Fruit fly (Drosophila melanogaster) whole organism, embryonic: ENCODE results near the gene RpS17.

Experiments
- Blimp-1 ChIP-seq: fragments of 200-800 bp; sonication (Bioruptor generic); optimal IDR thresholded peaks from 3 replicates; lab custom pipeline; 2018; ENCODE audit warnings: missing biosample characterization, missing genetic modification characterization, mild to moderate bottlenecking, moderate library complexity, missing genetic modification reagents
- CG10147 ChIP-seq: fragments of 200-800 bp; sonication (Bioruptor generic); optimal IDR thresholded peaks from 2 replicates; lab custom pipeline; 2019; ENCODE audit warnings: missing biosample characterization, mild to moderate bottlenecking, missing genetic modification characterization, moderate library complexity
- CG1024 ChIP-seq: fragments of 200-800 bp; sonication (Bioruptor generic); IDR thresholded peaks from 2 replicates; pipeline ENCODE4 v1.3.6; 2022; ENCODE audit warnings: missing biosample characterization, missing genetic modification characterization
- CG11085 ChIP-seq: fragments of 200-800 bp; sonication (Bioruptor generic); IDR thresholded peaks from 2 replicates; pipeline ENCODE4 v1.3.6; 2022; ENCODE audit warnings: missing biosample characterization, missing genetic modification characterization
- CG12659 ChIP-seq: fragments of 200-800 bp; sonication (Bioruptor generic); optimal IDR thresholded peaks from 3 replicates; lab custom pipeline; 2017; ENCODE audit warnings: mild to moderate bottlenecking, missing biosample characterization, missing genetic modification reagents, missing genetic modification characterization
- CG12769 ChIP-seq: fragments of 200-800 bp; sonication (Bioruptor generic); optimal IDR thresholded peaks from 2 replicates; lab custom pipeline; 2019; ENCODE audit warnings: missing biosample characterization, mild to moderate bottlenecking, missing genetic modification characterization, moderate library complexity
- CG14050 ChIP-seq: fragments of 200-800 bp; sonication (Bioruptor generic); IDR thresholded peaks from 3 replicates; pipeline ENCODE4 v1.3.6; 2022; ENCODE audit warnings: missing biosample characterization, missing genetic modification characterization
- CG1529 ChIP-seq: fragments of 200-800 bp; sonication (Bioruptor generic); optimal IDR thresholded peaks from 3 replicates; lab custom pipeline; 2018; ENCODE audit warnings: missing biosample characterization, missing genetic modification characterization
- CG2678 ChIP-seq: fragments of 200-800 bp; sonication (Bioruptor generic); optimal IDR thresholded peaks from 3 replicates; lab custom pipeline; 2019; ENCODE audit warnings: missing biosample characterization, mild to moderate bottlenecking, missing genetic modification characterization, moderate library complexity
- CG2889 ChIP-seq: fragments of 200-800 bp; sonication (Bioruptor generic); IDR thresholded peaks from 3 replicates; pipeline ENCODE4 v1.3.6; 2022; ENCODE audit warnings: missing biosample characterization, missing genetic modification characterization
- CG3407 ChIP-seq: fragments of 200-800 bp; sonication (Bioruptor generic); optimal IDR thresholded peaks from 2 replicates; lab custom pipeline; 2018; ENCODE audit warnings: missing biosample characterization, mild to moderate bottlenecking, missing genetic modification characterization
- CG4404 ChIP-seq: fragments of 200-800 bp; sonication (Bioruptor generic); IDR thresholded peaks from 2 replicates; pipeline ENCODE4 v1.3.6; 2022; ENCODE audit warnings: missing biosample characterization, missing genetic modification characterization
- CG6175 ChIP-seq: fragments of 200-800 bp; sonication (Bioruptor generic); IDR thresholded peaks from 3 replicates; pipeline ENCODE4 v1.3.6; 2022; ENCODE audit warnings: missing biosample characterization, missing genetic modification characterization
- CG7786 ChIP-seq: fragments of 200-800 bp; sonication (Bioruptor generic); optimal IDR thresholded peaks from 2 replicates; lab custom pipeline; 2016; ENCODE audit warnings: missing biosample characterization, missing genetic modification characterization
- CG8944 ChIP-seq: fragments of 200-800 bp; sonication (Bioruptor generic); optimal IDR thresholded peaks from 3 replicates; lab custom pipeline; 2016; ENCODE audit warnings: missing biosample characterization, missing genetic modification characterization
- CG9609 ChIP-seq: fragments of 200-800 bp; sonication (Bioruptor generic); optimal IDR thresholded peaks from 3 replicates; lab custom pipeline; 2016; ENCODE audit warnings: missing biosample characterization, missing genetic modification characterization
- CG9876 ChIP-seq: fragments of 200-800 bp; sonication (Bioruptor generic); optimal IDR thresholded peaks from 2 replicates; lab custom pipeline; 2016; ENCODE audit warnings: missing biosample characterization, missing genetic modification characterization
- Chrac-16 ChIP-seq: fragments of 200-800 bp; sonication (Bioruptor generic); optimal IDR thresholded peaks from 3 replicates; lab custom pipeline; 2016; ENCODE audit warnings: missing biosample characterization, missing genetic modification characterization
- CkIIα-i1 ChIP-seq: fragments of 200-800 bp; sonication (Bioruptor generic); IDR thresholded peaks from 2 replicates; pipeline ENCODE4 v1.3.6; 2022; ENCODE audit warnings: missing biosample characterization, missing genetic modification characterization
- D19A ChIP-seq: fragments of 200-800 bp; optimal IDR thresholded peaks from 3 replicates; lab custom pipeline; 2019; ENCODE audit warnings: missing biosample characterization, mild to moderate bottlenecking, missing genetic modification characterization, moderate library complexity
- D19B ChIP-seq: fragments of 200-800 bp; sonication (Bioruptor generic); optimal IDR thresholded peaks from 2 replicates; lab custom pipeline; 2017; ENCODE audit warnings: missing biosample characterization, mild to moderate bottlenecking, missing genetic modification characterization
- Gug ChIP-seq: fragments of 200-800 bp; sonication (Bioruptor generic); IDR thresholded peaks from 4 replicates; pipeline ENCODE4 v1.3.6; 2022; ENCODE audit warnings: missing biosample characterization, missing genetic modification characterization
- HHEX ChIP-seq: fragments of 200-800 bp; sonication (Bioruptor generic); optimal IDR thresholded peaks from 3 replicates; lab custom pipeline; 2017; ENCODE audit warnings: missing biosample characterization, mild to moderate bottlenecking, missing genetic modification characterization, missing genetic modification reagents
- HLHmδ ChIP-seq: fragments of 200-800 bp; sonication (Bioruptor generic); optimal IDR thresholded peaks from 2 replicates; lab custom pipeline; 2018; ENCODE audit warnings: missing biosample characterization, mild to moderate bottlenecking, missing genetic modification characterization, moderate library complexity
- Hey ChIP-seq: fragments of 200-800 bp; sonication (Bioruptor generic); optimal IDR thresholded peaks from 3 replicates; lab custom pipeline; 2018; ENCODE audit warnings: missing biosample characterization, mild to moderate bottlenecking, missing genetic modification characterization
- Kr ChIP-seq: fragments of 200-800 bp; sonication (Bioruptor generic); optimal IDR thresholded peaks from 2 replicates; lab custom pipeline; 2017; ENCODE audit warnings: missing biosample characterization, mild to moderate bottlenecking, missing genetic modification characterization
- Myb ChIP-seq: fragments of 200-800 bp; sonication (Bioruptor generic); optimal IDR thresholded peaks from 2 replicates; lab custom pipeline; 2016; ENCODE audit warnings: missing biosample characterization, missing genetic modification characterization
- NfI ChIP-seq: fragments of 200-800 bp; sonication (Bioruptor generic); optimal IDR thresholded peaks from 3 replicates; lab custom pipeline; 2018; ENCODE audit warnings: missing biosample characterization, mild to moderate bottlenecking, missing genetic modification characterization, moderate library complexity
- Optix ChIP-seq: fragments of 200-800 bp; sonication (Bioruptor generic); IDR thresholded peaks from 3 replicates; pipeline ENCODE4 v1.3.6; 2022; ENCODE audit warnings: missing biosample characterization, missing genetic modification characterization
- PHDP ChIP-seq: fragments of 200-800 bp; sonication (Bioruptor generic); optimal IDR thresholded peaks from 3 replicates; lab custom pipeline; 2018; ENCODE audit warnings: missing biosample characterization, mild to moderate bottlenecking, missing genetic modification characterization, moderate library complexity
- Sox100B ChIP-seq: fragments of 200-800 bp; sonication (Bioruptor generic); optimal IDR thresholded peaks from 3 replicates; lab custom pipeline; 2018; ENCODE audit warnings: missing biosample characterization, mild to moderate bottlenecking, missing genetic modification characterization
- al ChIP-seq: fragments of 200-800 bp; sonication (Bioruptor generic); IDR thresholded peaks from 2 replicates; pipeline ENCODE4 v1.3.6; 2022; ENCODE audit warnings: missing biosample characterization, missing genetic modification characterization
- ash1 ChIP-seq: fragments of 200-800 bp; sonication (Bioruptor generic); optimal IDR thresholded peaks from 2 replicates; lab custom pipeline; 2018; ENCODE audit warnings: missing biosample characterization, mild to moderate bottlenecking, missing genetic modification characterization
- bab2 ChIP-seq: fragments of 200-800 bp; sonication (Bioruptor generic); optimal IDR thresholded peaks from 2 replicates; lab custom pipeline; 2016; ENCODE audit warnings: missing biosample characterization, missing genetic modification characterization
- cato ChIP-seq: fragments of 200-800 bp; sonication (Bioruptor generic); optimal IDR thresholded peaks from 2 replicates; lab custom pipeline; 2016; ENCODE audit warnings: missing biosample characterization, missing genetic modification characterization, borderline replicate concordance
- croc ChIP-seq: fragments of 200-800 bp; sonication (Bioruptor generic); conservative IDR thresholded peaks from 3 replicates; pipeline ENCODE4 v1.3.6; 2022; ENCODE audit warnings: missing biosample characterization, missing genetic modification characterization
- eve ChIP-seq, 2 experiments: fragments of >200 bp; optimal IDR thresholded peaks; 2 replicates each; lab custom pipeline; 2017; ENCODE audit warnings: missing biosample characterization in 2 of 2, missing genetic modification characterization in 2 of 2
- eyg ChIP-seq: fragments of 200-800 bp; sonication (Bioruptor generic); optimal IDR thresholded peaks from 3 replicates; lab custom pipeline; 2016; ENCODE audit warnings: missing biosample characterization, missing genetic modification characterization
- gce ChIP-seq: fragments of 200-800 bp; sonication (Bioruptor generic); IDR thresholded peaks from 3 replicates; pipeline ENCODE4 v1.3.6; 2022; ENCODE audit warnings: missing biosample characterization, missing genetic modification characterization
- gcm2 ChIP-seq: fragments of 200-800 bp; sonication (Bioruptor generic); optimal IDR thresholded peaks from 2 replicates; lab custom pipeline; 2016; ENCODE audit warnings: missing biosample characterization, missing genetic modification characterization
- gro ChIP-seq: fragments of 200-800 bp; sonication (Bioruptor generic); optimal IDR thresholded peaks from 2 replicates; lab custom pipeline; 2016; ENCODE audit warnings: missing biosample characterization, missing genetic modification characterization
- h ChIP-seq: fragments of >200 bp; optimal IDR thresholded peaks from 2 replicates; lab custom pipeline; 2017
- her ChIP-seq: fragments of 200-800 bp; sonication (Bioruptor generic); optimal IDR thresholded peaks from 2 replicates; lab custom pipeline; 2016; ENCODE audit warnings: missing biosample characterization, missing genetic modification characterization
- knrl ChIP-seq: fragments of 200-800 bp; sonication (Bioruptor generic); IDR thresholded peaks from 3 replicates; pipeline ENCODE4 v1.3.6; 2022; ENCODE audit warnings: missing biosample characterization, missing genetic modification characterization; ENCODE audit not compliant: partially characterized antibody
- psq ChIP-seq: fragments of 200-800 bp; sonication (Bioruptor generic); optimal IDR thresholded peaks from 2 replicates; lab custom pipeline; 2017; ENCODE audit warnings: missing biosample characterization, missing genetic modification characterization
- pum ChIP-seq: fragments of 200-800 bp; sonication (Bioruptor generic); optimal IDR thresholded peaks from 2 replicates; lab custom pipeline; 2016; ENCODE audit warnings: missing biosample characterization, missing genetic modification characterization
- sd ChIP-seq: fragments of 200-800 bp; sonication (Bioruptor generic); optimal IDR thresholded peaks from 3 replicates; lab custom pipeline; 2018; ENCODE audit warnings: missing biosample characterization, mild to moderate bottlenecking, missing genetic modification characterization, moderate library complexity
- sens-2 ChIP-seq: fragments of 200-800 bp; sonication (Bioruptor generic); IDR thresholded peaks from 2 replicates; pipeline ENCODE4 v1.3.6; 2022; ENCODE audit warnings: missing biosample characterization, missing genetic modification characterization
- sisA ChIP-seq: fragments of 200-800 bp; sonication (Bioruptor generic); IDR thresholded peaks from 2 replicates; pipeline ENCODE4 v1.3.6; 2022; ENCODE audit warnings: missing biosample characterization, missing genetic modification characterization
- tup ChIP-seq: fragments of 200-800 bp; sonication (Bioruptor generic); optimal IDR thresholded peaks from 2 replicates; lab custom pipeline; 2016; ENCODE audit warnings: missing biosample characterization, mild to moderate bottlenecking, missing genetic modification characterization, moderate library complexity
- usp ChIP-seq: fragments of >200 bp; optimal IDR thresholded peaks from 2 replicates; lab custom pipeline; 2017; ENCODE audit warnings: missing biosample characterization, missing genetic modification characterization
- zen2 ChIP-seq: fragments of 200-800 bp; sonication (Bioruptor generic); IDR thresholded peaks from 3 replicates; pipeline ENCODE4 v1.3.6; 2022; ENCODE audit warnings: missing biosample characterization, missing genetic modification characterization; ENCODE audit not compliant: partially characterized antibody

RpS17 gene

dm6 chr3L:9468261-9468890 lies 38.8 kb upstream of the RpS17 start (continued):
- no peak for TF ChIP-seq CG2889 (GFP tag; lab: Robert Waterston, UW)
- peak; percentile 64 for TF ChIP-seq Sox100B (GFP tag; lab: Kevin White, UChicago)
- TF ChIP-seq CG9876 (GFP tag; lab: Kevin White, UChicago), result no peak
- TF ChIP-seq CG10147, result no peak
- TF ChIP-seq usp (GFP tag; lab: Kevin White, UChicago), result no peak
- TF ChIP-seq D19A (tag; lab: Kevin White, UChicago), result peak; percentile 74
- no peak for TF ChIP-seq CG1024 (GFP tag; lab: Robert Waterston, UW)
- TF ChIP-seq knrl (GFP tag; lab: Robert Waterston, UW), result no peak
- TF ChIP-seq Kr (GFP tag; lab: Kevin White, UChicago), result no peak
- no peak for TF ChIP-seq Hey (tag; lab: Kevin White, UChicago)
- TF ChIP-seq Blimp-1 (GFP tag; lab: Kevin White, UChicago), result peak; percentile 26
- no peak for TF ChIP-seq CG14050 (GFP tag; lab: Robert Waterston, UW)
- TF ChIP-seq gce, result no peak
- TF ChIP-seq h (lab: Kevin White, UChicago), result no peak
- peak; percentile 76 for TF ChIP-seq D19B (GFP tag; lab: Kevin White, UChicago)
- no peak for TF ChIP-seq eyg (GFP tag; lab: Kevin White, UChicago)
- no peak for TF ChIP-seq Myb (GFP tag; lab: Kevin White, UChicago)
- TF ChIP-seq CG8944 (GFP tag; lab: Kevin White, UChicago), result no peak
- no peak for TF ChIP-seq psq (GFP tag; lab: Kevin White, UChicago)
- no peak for TF ChIP-seq ash1
- no peak for TF ChIP-seq HLHmδ (GFP tag; lab: Kevin White, UChicago)
- no peak for TF ChIP-seq cato (GFP tag; lab: Kevin White, UChicago)
- TF ChIP-seq her, result no peak
- peak; percentile 73 for TF ChIP-seq CG2678 (tag; lab: Kevin White, UChicago)
- TF ChIP-seq CG12659 (GFP tag; lab: Kevin White, UChicago), result peak; percentile 17
- no peak for TF ChIP-seq zen2 (GFP tag; lab: Robert Waterston, UW)
- no peak for TF ChIP-seq eve (GFP tag; optimal IDR thresholded peaks at IDR 0.05; lab: Kevin White, UChicago)
- no peak for TF ChIP-seq croc (GFP tag; lab: Robert Waterston, UW)
- TF ChIP-seq Chrac-16 (GFP tag; lab: Kevin White, UChicago), result no peak
- no peak for TF ChIP-seq Gug (GFP tag; lab: Robert Waterston, UW)
- no peak for TF ChIP-seq gro (GFP tag; lab: Kevin White, UChicago)
- TF ChIP-seq PHDP (tag; lab: Kevin White, UChicago), result peak; percentile 30
- TF ChIP-seq CG6175 (GFP tag; lab: Robert Waterston, UW), result no peak
- peak; percentile 27 for TF ChIP-seq CG12769 (tag; lab: Kevin White, UChicago)
- TF ChIP-seq CG1529, result no peak
- peak; percentile 7 for TF ChIP-seq NfI
- TF ChIP-seq pum (GFP tag; lab: Kevin White, UChicago), result peak; percentile 25
- TF ChIP-seq CG4404, result no peak
- TF ChIP-seq al (GFP tag; lab: Robert Waterston, UW), result no peak
- TF ChIP-seq CG3407, result no peak
- TF ChIP-seq CG7786 (GFP tag; lab: Kevin White, UChicago), result peak; percentile 13
- no peak for TF ChIP-seq Optix (GFP tag; lab: Robert Waterston, UW)
- no peak for TF ChIP-seq sd
- no peak for TF ChIP-seq CkIIα-i1 (GFP tag; lab: Robert Waterston, UW)
- TF ChIP-seq tup (GFP tag; lab: Kevin White, UChicago), result no peak
- no peak for TF ChIP-seq sens-2 (GFP tag; lab: Robert Waterston, UW)
- peak; percentile 11 for TF ChIP-seq CG9609 (GFP tag; lab: Kevin White, UChicago)
- no peak for TF ChIP-seq bab2 (GFP tag; lab: Kevin White, UChicago)
- TF ChIP-seq CG11085 (GFP tag; lab: Robert Waterston, UW), result no peak
- no peak for TF ChIP-seq HHEX (GFP tag; lab: Kevin White, UChicago)
- no peak for TF ChIP-seq gcm2 (GFP tag; lab: Kevin White, UChicago)
- TF ChIP-seq sisA, result no peak
